Fruit fly (Drosophila melanogaster) whole organism, embryonic: ENCODE results near the gene CG42758.

Source experiments
- ATbp ChIP-seq: fragments of 200-800 bp; sonication (Bioruptor generic); optimal IDR thresholded peaks from 2 replicates; lab custom pipeline; 2017; ENCODE audit warnings: missing biosample characterization, mild to moderate bottlenecking, missing genetic modification characterization, missing genetic modification reagents
- Antp ChIP-seq: fragments of 200-800 bp; sonication (Bioruptor generic); optimal IDR thresholded peaks from 3 replicates; lab custom pipeline; 2016; ENCODE audit warnings: missing biosample characterization, missing genetic modification characterization
- Bteb2 ChIP-seq: fragments of 200-800 bp; sonication (Bioruptor generic); optimal IDR thresholded peaks from 2 replicates; lab custom pipeline; 2016; ENCODE audit warnings: missing biosample characterization, missing genetic modification characterization
- CG10366 ChIP-seq: fragments of 200-800 bp; sonication (Bioruptor generic); IDR thresholded peaks from 2 replicates; pipeline ENCODE4 v1.3.6; 2022; ENCODE audit warnings: missing biosample characterization, missing genetic modification characterization
- CG10543 ChIP-seq: fragments of 200-800 bp; sonication (Bioruptor generic); optimal IDR thresholded peaks from 3 replicates; lab custom pipeline; 2017; ENCODE audit warnings: missing biosample characterization, mild to moderate bottlenecking, missing genetic modification characterization, moderate library complexity
- CG13775 ChIP-seq: fragments of 200-800 bp; sonication (Bioruptor generic); optimal IDR thresholded peaks from 3 replicates; lab custom pipeline; 2017; ENCODE audit warnings: missing biosample characterization, mild to moderate bottlenecking, missing genetic modification characterization
- CG15479 ChIP-seq: fragments of 200-800 bp; sonication (Bioruptor generic); optimal IDR thresholded peaks from 3 replicates; lab custom pipeline; 2019; ENCODE audit warnings: missing biosample characterization, mild to moderate bottlenecking, missing genetic modification characterization, moderate library complexity
- CG17359 ChIP-seq: fragments of 200-800 bp; sonication (Bioruptor generic); optimal IDR thresholded peaks from 3 replicates; lab custom pipeline; 2018; ENCODE audit warnings: missing biosample characterization, mild to moderate bottlenecking, missing genetic modification characterization, moderate library complexity
- CG18011 ChIP-seq: fragments of 200-800 bp; sonication (Bioruptor generic); optimal IDR thresholded peaks from 2 replicates; lab custom pipeline; 2017; ENCODE audit warnings: missing biosample characterization, missing genetic modification characterization, mild to moderate bottlenecking, moderate library complexity, missing genotype
- CG18262 ChIP-seq: fragments of 200-800 bp; optimal IDR thresholded peaks from 3 replicates; lab custom pipeline; 2019; ENCODE audit warnings: missing biosample characterization, mild to moderate bottlenecking, missing genetic modification characterization, moderate library complexity
- CG2129 ChIP-seq: fragments of 200-800 bp; sonication (Bioruptor generic); IDR thresholded peaks from 2 replicates; pipeline ENCODE4 v1.3.6; 2022; ENCODE audit warnings: missing biosample characterization, missing genetic modification characterization; ENCODE audit not compliant: partially characterized antibody
- CG32772 ChIP-seq: fragments of 200-800 bp; sonication (Bioruptor generic); IDR thresholded peaks from 2 replicates; pipeline ENCODE4 v1.3.6; 2022; ENCODE audit warnings: missing biosample characterization, missing genetic modification characterization
- CG34422 ChIP-seq: fragments of 200-800 bp; sonication (Bioruptor generic); IDR thresholded peaks from 3 replicates; pipeline ENCODE4 v1.3.6; 2022; ENCODE audit warnings: missing biosample characterization, missing genetic modification characterization
- CG42726 ChIP-seq: fragments of 200-800 bp; sonication (Bioruptor generic); IDR thresholded peaks from 2 replicates; pipeline ENCODE4 v1.3.6; 2022; ENCODE audit warnings: missing biosample characterization, missing genetic modification characterization; ENCODE audit not compliant: partially characterized antibody
- CG6689 ChIP-seq: fragments of 200-800 bp; sonication (Bioruptor generic); IDR thresholded peaks from 2 replicates; pipeline ENCODE4 v1.3.6; 2022; ENCODE audit warnings: missing biosample characterization, missing genetic modification characterization
- CG7357 ChIP-seq: fragments of 200-800 bp; sonication (Bioruptor generic); IDR thresholded peaks from 3 replicates; pipeline ENCODE4 v1.3.6; 2022; ENCODE audit warnings: missing biosample characterization, missing genetic modification characterization
- CG7963 ChIP-seq: fragments of 200-800 bp; sonication (Bioruptor generic); IDR thresholded peaks from 3 replicates; pipeline ENCODE4 v1.3.6; 2022; ENCODE audit warnings: missing biosample characterization, missing genetic modification characterization; ENCODE audit not compliant: partially characterized antibody
- CG7987 ChIP-seq: fragments of 200-800 bp; sonication (Bioruptor generic); optimal IDR thresholded peaks from 2 replicates; lab custom pipeline; 2018; ENCODE audit warnings: missing biosample characterization, mild to moderate bottlenecking, missing genetic modification characterization, moderate library complexity
- CG8388 ChIP-seq: fragments of 200-800 bp; sonication (Bioruptor generic); optimal IDR thresholded peaks from 2 replicates; lab custom pipeline; 2019; ENCODE audit warnings: missing biosample characterization, mild to moderate bottlenecking, missing genetic modification characterization, moderate library complexity
- CG8765 ChIP-seq: fragments of 200-800 bp; sonication (Bioruptor generic); IDR thresholded peaks from 2 replicates; pipeline ENCODE4 v1.3.6; 2022; ENCODE audit warnings: missing biosample characterization, missing genetic modification characterization
- CG9876 ChIP-seq: fragments of 200-800 bp; sonication (Bioruptor generic); optimal IDR thresholded peaks from 2 replicates; lab custom pipeline; 2016; ENCODE audit warnings: missing biosample characterization, missing genetic modification characterization
- Fer1 ChIP-seq: fragments of 200-800 bp; sonication (Bioruptor generic); optimal IDR thresholded peaks from 2 replicates; lab custom pipeline; 2017; ENCODE audit warnings: missing biosample characterization, mild to moderate bottlenecking, missing genetic modification characterization
- Hey ChIP-seq: fragments of 200-800 bp; sonication (Bioruptor generic); optimal IDR thresholded peaks from 3 replicates; lab custom pipeline; 2018; ENCODE audit warnings: missing biosample characterization, mild to moderate bottlenecking, missing genetic modification characterization
- NC2β ChIP-seq: fragments of 200-800 bp; sonication (Bioruptor generic); optimal IDR thresholded peaks from 2 replicates; lab custom pipeline; 2016; ENCODE audit warnings: missing biosample characterization, missing genetic modification characterization
- NFAT ChIP-seq: fragments of 200-800 bp; sonication (Bioruptor generic); IDR thresholded peaks from 2 replicates; pipeline ENCODE4 v1.3.6; 2022; ENCODE audit warnings: missing biosample characterization, missing genetic modification characterization
- Optix ChIP-seq: fragments of 200-800 bp; sonication (Bioruptor generic); IDR thresholded peaks from 3 replicates; pipeline ENCODE4 v1.3.6; 2022; ENCODE audit warnings: missing biosample characterization, missing genetic modification characterization
- Poxn ChIP-seq: fragments of 200-800 bp; sonication (Bioruptor generic); IDR thresholded peaks from 2 replicates; pipeline ENCODE4 v1.3.6; 2022; ENCODE audit warnings: missing biosample characterization, missing genetic modification characterization
- Scr ChIP-seq: fragments of 200-800 bp; sonication (Bioruptor generic); IDR thresholded peaks from 2 replicates; pipeline ENCODE4 v1.3.6; 2022; ENCODE audit warnings: missing biosample characterization, missing genetic modification characterization; ENCODE audit not compliant: partially characterized antibody
- Sry-β ChIP-seq: fragments of 200-800 bp; sonication (Bioruptor generic); optimal IDR thresholded peaks from 2 replicates; lab custom pipeline; 2018; ENCODE audit warnings: missing biosample characterization, mild to moderate bottlenecking, missing genetic modification characterization, moderate library complexity
- Tbp ChIP-seq: fragments of >200 bp; optimal IDR thresholded peaks from 2 replicates; lab custom pipeline; 2018; ENCODE audit warnings: missing biosample characterization, missing genetic modification characterization
- ab ChIP-seq: fragments of 200-800 bp; sonication (Bioruptor generic); optimal IDR thresholded peaks from 2 replicates; lab custom pipeline; 2016; ENCODE audit warnings: missing biosample characterization, missing genetic modification characterization
- bsh ChIP-seq, 2 experiments: fragments of 200-800 bp; sonication (Bioruptor generic); optimal IDR thresholded peaks; 2 replicates each; lab custom pipeline; 2017 to 2018; ENCODE audit warnings: mild to moderate bottlenecking in 2 of 2, missing biosample characterization in 2 of 2, missing genetic modification characterization in 2 of 2, moderate library complexity in 1 of 2
- chm ChIP-seq: fragments of 200-800 bp; sonication (Bioruptor generic); IDR thresholded peaks from 2 replicates; pipeline ENCODE4 v1.3.6; 2022; ENCODE audit warnings: missing biosample characterization, missing genetic modification characterization
- da ChIP-seq: fragments of 200-800 bp; sonication (Bioruptor generic); optimal IDR thresholded peaks from 2 replicates; lab custom pipeline; 2016; ENCODE audit warnings: missing biosample characterization, missing genetic modification characterization
- dimm ChIP-seq: fragments of 200-800 bp; sonication (Bioruptor generic); IDR thresholded peaks from 2 replicates; pipeline ENCODE4 v1.3.6; 2022; ENCODE audit warnings: missing biosample characterization, missing genetic modification characterization
- en ChIP-seq: fragments of 200-800 bp; sonication (Bioruptor generic); optimal IDR thresholded peaks from 2 replicates; lab custom pipeline; 2016; ENCODE audit warnings: missing biosample characterization, missing genetic modification characterization
- jigr1 ChIP-seq: fragments of 200-800 bp; sonication (Bioruptor generic); IDR thresholded peaks from 3 replicates; pipeline ENCODE4 v1.3.6; 2022; ENCODE audit warnings: missing biosample characterization, missing genetic modification characterization
- lov ChIP-seq, 2 experiments: fragments of 200-800 bp in 1 of 2; fragments of >200 bp in 1 of 2; sonication (Bioruptor generic) in 1 of 2; IDR thresholded peaks in 1 of 2; optimal IDR thresholded peaks in 1 of 2; 2 replicates in 1 of 2; 3 replicates in 1 of 2; pipeline versions ENCODE4 v1.3.6 to Lab custom; 2017 to 2022; ENCODE audit warnings: missing biosample characterization in 1 of 2, missing genetic modification characterization in 1 of 2
- pan ChIP-seq, 4 experiments: fragments of >200 bp in 3 of 4; fragments of 200-800 bp in 1 of 4; sonication (Bioruptor generic) in 1 of 4; optimal IDR thresholded peaks in 3 of 4; IDR thresholded peaks in 1 of 4; 2 replicates each; pipeline versions ENCODE4 v1.3.6 to Lab custom; 2017 to 2022; ENCODE audit warnings: missing biosample characterization in 2 of 4, missing genetic modification characterization in 2 of 4, mixed read lengths in 1 of 4
- peb ChIP-seq: fragments of 200-800 bp; sonication (Bioruptor generic); IDR thresholded peaks from 2 replicates; pipeline ENCODE4 v1.3.6; 2022; ENCODE audit warnings: missing biosample characterization, missing genetic modification characterization
- pho ChIP-seq: fragments of 200-800 bp; sonication (Bioruptor generic); optimal IDR thresholded peaks from 2 replicates; lab custom pipeline; 2016; ENCODE audit warnings: missing biosample characterization, missing genetic modification characterization
- pros ChIP-seq: fragments of 200-800 bp; sonication (Bioruptor generic); optimal IDR thresholded peaks from 3 replicates; lab custom pipeline; 2019; ENCODE audit warnings: missing biosample characterization, mild to moderate bottlenecking, missing genetic modification characterization, moderate library complexity
- rib ChIP-seq: fragments of 200-800 bp; sonication (Bioruptor generic); IDR thresholded peaks from 2 replicates; pipeline ENCODE4 v1.3.6; 2022; ENCODE audit warnings: missing biosample characterization, missing genetic modification characterization
- ro ChIP-seq: fragments of 200-800 bp; sonication (Bioruptor generic); IDR thresholded peaks from 2 replicates; pipeline ENCODE4 v1.3.6; 2022; ENCODE audit warnings: missing biosample characterization, missing genetic modification characterization
- run ChIP-seq: fragments of 200-800 bp; sonication (Bioruptor generic); optimal IDR thresholded peaks from 3 replicates; lab custom pipeline; 2018; ENCODE audit warnings: missing biosample characterization, mild to moderate bottlenecking, missing genetic modification characterization
- slp2 ChIP-seq: fragments of 200-800 bp; sonication (Bioruptor generic); optimal IDR thresholded peaks from 2 replicates; lab custom pipeline; 2016; ENCODE audit warnings: missing biosample characterization, missing genetic modification characterization
- stc ChIP-seq: fragments of 200-800 bp; sonication (Bioruptor generic); IDR thresholded peaks from 2 replicates; pipeline ENCODE4 v1.3.6; 2022; ENCODE audit warnings: missing biosample characterization, missing genetic modification characterization
- zfh1 ChIP-seq: fragments of 200-800 bp; sonication (Bioruptor generic); IDR thresholded peaks from 3 replicates; pipeline ENCODE4 v1.3.6; 2022; ENCODE audit warnings: missing biosample characterization, missing genetic modification characterization
- zfh2 ChIP-seq: fragments of 200-800 bp; sonication (Bioruptor generic); optimal IDR thresholded peaks from 2 replicates; lab custom pipeline; 2016; ENCODE audit warnings: missing biosample characterization, missing genetic modification characterization

Gene CG42758

DNA sequence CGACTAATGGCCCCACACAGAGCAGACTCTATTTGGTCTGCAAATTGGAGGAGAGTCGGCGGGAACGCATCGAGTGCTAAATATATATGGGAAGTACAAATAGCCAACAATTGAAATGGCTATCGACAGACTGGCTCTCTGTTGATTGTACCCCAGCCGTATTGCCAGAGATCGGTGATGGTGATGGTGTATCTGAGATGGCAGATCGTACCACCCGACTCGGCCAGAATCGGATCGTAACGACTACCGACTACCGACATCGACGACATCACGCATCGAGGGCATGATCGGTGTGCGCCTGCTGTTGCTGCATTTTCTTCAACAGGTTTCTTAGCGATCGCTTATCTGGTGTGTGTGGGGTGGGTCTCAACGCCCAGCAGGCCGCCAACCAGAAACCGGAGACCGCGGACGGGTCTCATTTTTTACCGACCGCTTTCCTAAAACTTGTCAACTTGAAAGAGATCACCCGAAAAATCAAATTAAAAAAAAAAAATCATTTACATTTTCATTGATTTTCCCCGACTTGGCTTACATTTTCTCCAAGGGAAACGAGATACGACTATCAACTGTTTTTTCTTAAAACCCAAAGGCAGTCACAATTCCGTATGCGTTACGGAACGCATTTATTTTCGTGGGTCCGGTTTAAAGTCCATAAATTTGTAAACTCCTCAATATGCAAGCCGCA is 23.1 kb upstream of the CG42758 start (continued):
- no peak for TF ChIP-seq CG7963 (GFP tag; lab: Robert Waterston, UW)
- peak; percentile 99 for TF ChIP-seq CG7987 (GFP tag; lab: Kevin White, UChicago)
- no peak for TF ChIP-seq run
- TF ChIP-seq chm (GFP tag; lab: Robert Waterston, UW): 0 out of 2 replicates have a peak, but pooled peaks have one; percentile 57
- no peak for TF ChIP-seq CG13775
- TF ChIP-seq stc (GFP tag; lab: Robert Waterston, UW): 0 out of 2 replicates have a peak, but pooled peaks have one; percentile 39
- no peak for TF ChIP-seq slp2 (GFP tag; lab: Kevin White, UChicago)
- TF ChIP-seq CG34422 (GFP tag; lab: Robert Waterston, UW): 0 out of 3 replicates have a peak, but pooled peaks have one; percentile 31
- TF ChIP-seq lov (optimal IDR thresholded peaks at IDR 0.05; lab: Kevin White, UChicago): no peak
- TF ChIP-seq lov (GFP tag; IDR thresholded peaks at IDR 0.05; lab: Robert Waterston, UW): no peak
- TF ChIP-seq pros (GFP tag; lab: Kevin White, UChicago): peak; percentile 97
- no peak for TF ChIP-seq CG18262 (tag; lab: Kevin White, UChicago)
- TF ChIP-seq Bteb2: no peak
- TF ChIP-seq Hey: no peak
- TF ChIP-seq CG9876 (GFP tag; lab: Kevin White, UChicago): no peak
- no peak for TF ChIP-seq peb (GFP tag; lab: Robert Waterston, UW)
- TF ChIP-seq Optix: no peak
- TF ChIP-seq CG32772 (GFP tag; lab: Robert Waterston, UW): no peak
- peak; percentile 23; the same call in 1 of the 2 replicates for TF ChIP-seq Scr
- no peak for TF ChIP-seq ro (GFP tag; lab: Robert Waterston, UW)
- no peak for TF ChIP-seq pho (GFP tag; lab: Kevin White, UChicago)
- no peak for TF ChIP-seq CG8765
- no peak for TF ChIP-seq Poxn (GFP tag; lab: Robert Waterston, UW)
- no peak for TF ChIP-seq CG15479 (GFP tag; lab: Kevin White, UChicago)
- no peak for TF ChIP-seq CG6689 (GFP tag; lab: Robert Waterston, UW)
- no peak for TF ChIP-seq NC2β (GFP tag; lab: Kevin White, UChicago)
- TF ChIP-seq bsh (GFP tag; optimal IDR thresholded peaks at IDR 0.05; lab: Kevin White, UChicago): peak in 1 of 2 experiments; percentile 33
- no peak for TF ChIP-seq Tbp
- no peak for TF ChIP-seq rib (GFP tag; lab: Robert Waterston, UW)
- TF ChIP-seq CG42726: no peak
- peak; percentile 46 for TF ChIP-seq CG17359
- TF ChIP-seq Sry-β (GFP tag; lab: Kevin White, UChicago): no peak
- no peak for TF ChIP-seq da (GFP tag; lab: Kevin White, UChicago)
- TF ChIP-seq en: no peak
- no peak for TF ChIP-seq jigr1 (GFP tag; lab: Robert Waterston, UW)
- TF ChIP-seq Antp (GFP tag; lab: Kevin White, UChicago): no peak
- no peak for TF ChIP-seq NFAT
- no peak for TF ChIP-seq zfh2 (GFP tag; lab: Kevin White, UChicago)
- TF ChIP-seq CG2129 (GFP tag; lab: Robert Waterston, UW): no peak
- TF ChIP-seq zfh1 (GFP tag; lab: Robert Waterston, UW): 0 out of 3 replicates have a peak, but pooled peaks have one; percentile 36
- TF ChIP-seq CG10543: peak; percentile 52
- TF ChIP-seq CG7357 (GFP tag; lab: Robert Waterston, UW): no peak
- peak; percentile 47 for TF ChIP-seq Fer1
- TF ChIP-seq pan (optimal IDR thresholded peaks at IDR 0.05; lab: Kevin White, UChicago): no peak
- TF ChIP-seq pan (GFP tag; optimal IDR thresholded peaks at IDR 0.05 in 1 of 2, IDR thresholded peaks at IDR 0.05 in 1 of 2): peak in 1 of 2 experiments; percentile 50
- TF ChIP-seq dimm (GFP tag; lab: Robert Waterston, UW): no peak
- TF ChIP-seq CG10366: no peak
- TF ChIP-seq CG18011 (GFP tag; lab: Kevin White, UChicago): no peak
- TF ChIP-seq ab (GFP tag; lab: Kevin White, UChicago): no peak
- TF ChIP-seq CG8388: no peak
- TF ChIP-seq ATbp (GFP tag; lab: Kevin White, UChicago): peak; percentile 60
